Fruit fly (Drosophila melanogaster): ENCODE measurements around the gene RnpS1.

dm6 chr3R:9551659-9552435 is at the start of gene RnpS1, which contains the start of gene mura:
- TF ChIP-seq maf-S (GFP tag; optimal IDR thresholded peaks at IDR 0.05): no peak
- TF ChIP-seq tgo (GFP tag; IDR thresholded peaks at IDR 0.05): no peak
- no peak for TF ChIP-seq CG32767 (GFP tag; IDR thresholded peaks at IDR 0.05)
- no peak for TF ChIP-seq h (optimal IDR thresholded peaks at IDR 0.05)
